Fruit fly (Drosophila melanogaster): ENCODE measurements around the gene Pde1c.

Pde1c gene

DNA sequence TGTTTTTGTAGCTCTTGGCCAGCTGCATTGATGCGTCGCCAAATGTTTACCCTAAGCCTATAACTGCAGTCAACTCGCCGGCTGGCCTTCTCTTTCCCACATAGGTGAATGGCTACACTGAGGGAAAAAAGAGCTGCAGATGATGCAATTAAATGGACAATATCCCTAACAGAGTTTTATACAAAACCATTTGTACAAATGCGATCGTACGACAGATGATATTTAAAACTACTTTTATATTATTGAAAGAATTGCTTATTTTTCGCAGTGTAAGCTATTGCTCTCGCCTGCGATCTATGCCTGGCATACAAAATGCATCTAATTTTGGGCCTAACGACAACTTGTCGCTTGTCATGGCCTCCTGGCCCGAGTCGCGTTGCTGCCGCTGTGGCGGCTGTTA lies 21.5 kb upstream of the Pde1c start (continued):
- TF ChIP-seq CG10979 (tag; optimal IDR thresholded peaks at IDR 0.05) (peak; percentile 55), cwo (GFP tag; optimal IDR thresholded peaks at IDR 0.05) (no peak), CG12219 (GFP tag; optimal IDR thresholded peaks at IDR 0.05) (peak; percentile 45), Deaf1 (tag; optimal IDR thresholded peaks at IDR 0.05) (no peak), gfzf (GFP tag; optimal IDR thresholded peaks at IDR 0.05) (no peak), Sox102F (GFP tag; optimal IDR thresholded peaks at IDR 0.05) (peak; percentile 67), CG8281 (tag; optimal IDR thresholded peaks at IDR 0.05) (no peak), Elba2 (GFP tag; optimal IDR thresholded peaks at IDR 0.05) (peak; percentile 37), tio (GFP tag; optimal IDR thresholded peaks at IDR 0.05) (peak; percentile 22), CG6854 (GFP tag; optimal IDR thresholded peaks at IDR 0.05) (no peak), CG11696 (GFP tag; IDR thresholded peaks at IDR 0.05) (peak; percentile 54), kah (GFP tag; optimal IDR thresholded peaks at IDR 0.05) (no peak), row (GFP tag; IDR thresholded peaks at IDR 0.05) (peak; percentile 61), CG8359 (GFP tag; optimal IDR thresholded peaks at IDR 0.05; ENCODE audit: borderline replicate concordance) (no peak), shn (GFP tag; optimal IDR thresholded peaks at IDR 0.05) (no peak), Dp (GFP tag; optimal IDR thresholded peaks at IDR 0.05) (no peak), CG17186 (GFP tag; optimal IDR thresholded peaks at IDR 0.05) (no peak), tll (GFP tag; optimal IDR thresholded peaks at IDR 0.05) (no peak), CG6689 (GFP tag; IDR thresholded peaks at IDR 0.05) (peak; percentile 56), insv (GFP tag; optimal IDR thresholded peaks at IDR 0.05) (no peak), C15 (GFP tag; IDR thresholded peaks at IDR 0.05) (no peak), hb (GFP tag; IDR thresholded peaks at IDR 0.05; ENCODE audit: partially characterized antibody) (no peak), CG4424 (GFP tag; optimal IDR thresholded peaks at IDR 0.05) (peak; percentile 8), abd-A (tag; optimal IDR thresholded peaks at IDR 0.05) (no peak), D (optimal IDR thresholded peaks at IDR 0.05) (no peak), D (GFP tag; optimal IDR thresholded peaks at IDR 0.05) (peak; percentile 28), CG18764 (GFP tag; optimal IDR thresholded peaks at IDR 0.05) (no peak), unpg (GFP tag; optimal IDR thresholded peaks at IDR 0.05) (peak; percentile 56), zen (tag; optimal IDR thresholded peaks at IDR 0.05) (peak; percentile 62), Kr (GFP tag; optimal IDR thresholded peaks at IDR 0.05) (no peak), ci (GFP tag; IDR thresholded peaks at IDR 0.05) (peak; percentile 78; the same call in 2 of the 3 replicates), Doc2 (GFP tag; IDR thresholded peaks at IDR 0.05) (no peak), CG11398 (GFP tag; optimal IDR thresholded peaks at IDR 0.05) (no peak), vfl (GFP tag; optimal IDR thresholded peaks at IDR 0.05) (no peak), Chrac-16 (GFP tag; optimal IDR thresholded peaks at IDR 0.05) (peak; percentile 47), gsb (GFP tag; IDR thresholded peaks at IDR 0.05) (no peak), CG18619 (GFP tag; optimal IDR thresholded peaks at IDR 0.05) (no peak), Nf-YB (GFP tag; optimal IDR thresholded peaks at IDR 0.05) (no peak), salm (tag; optimal IDR thresholded peaks at IDR 0.05) (no peak), CG15073 (GFP tag; optimal IDR thresholded peaks at IDR 0.05) (no peak), Ssrp (tag; optimal IDR thresholded peaks at IDR 0.05) (peak; percentile 55), odd (GFP tag; optimal IDR thresholded peaks at IDR 0.05) (no peak), vvl (GFP tag; IDR thresholded peaks at IDR 0.05) (peak; percentile 57; the same call in 1 of the 2 replicates), Lhr (GFP tag; optimal IDR thresholded peaks at IDR 0.05) (no peak), CG7839 (tag; optimal IDR thresholded peaks at IDR 0.05) (peak; percentile 55), CG2889 (GFP tag; IDR thresholded peaks at IDR 0.05) (no peak), gce (GFP tag; IDR thresholded peaks at IDR 0.05) (no peak), CG13775 (GFP tag; optimal IDR thresholded peaks at IDR 0.05) (peak; percentile 22), Optix (GFP tag; IDR thresholded peaks at IDR 0.05) (peak; percentile 41; the same call in 1 of the 3 replicates), CG8765 (GFP tag; IDR thresholded peaks at IDR 0.05) (peak; percentile 55; the same call in 1 of the 2 replicates), Hmx (GFP tag; optimal IDR thresholded peaks at IDR 0.05) (no peak)
